Worm (Caenorhabditis elegans): ENCODE results near the gene F17C8.9.

DNA sequence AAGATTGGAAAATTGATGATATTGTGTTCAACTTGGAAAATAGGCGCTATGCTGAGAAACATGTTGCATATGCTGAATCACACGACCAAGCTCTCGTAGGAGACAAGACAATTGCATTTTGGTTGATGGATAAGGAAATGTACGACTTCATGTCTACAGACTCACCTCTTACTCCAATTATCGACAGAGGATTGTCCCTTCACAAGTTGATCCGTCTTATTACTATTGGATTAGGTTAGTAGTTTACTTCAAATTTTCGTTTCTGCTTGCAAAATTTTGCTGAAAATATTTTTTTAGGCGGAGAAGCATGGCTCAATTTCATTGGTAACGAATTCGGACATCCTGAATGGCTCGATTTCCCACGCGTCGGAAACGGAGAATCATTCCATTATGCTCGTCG is 37.3 kb upstream of the F17C8.9 start:
- TF ChIP-seq tbx-2 (tag; optimal IDR thresholded peaks at IDR 0.05) = no peak
- TF ChIP-seq elt-2 (tag; optimal IDR thresholded peaks at IDR 0.05) = no peak
- TF ChIP-seq ama-1 (optimal IDR thresholded peaks at IDR 0.05) = no peak
- TF ChIP-seq unc-42 (tag; optimal IDR thresholded peaks at IDR 0.05) = no peak
- TF ChIP-seq pha-4 (tag; optimal IDR thresholded peaks at IDR 0.05) = no peak
- TF ChIP-seq fkh-10 (GFP tag; optimal IDR thresholded peaks at IDR 0.05) = no peak
- no peak for TF ChIP-seq pqm-1 (tag; optimal IDR thresholded peaks at IDR 0.05)
- no peak for TF ChIP-seq ref-2 (tag; optimal IDR thresholded peaks at IDR 0.05)
